Worm (Caenorhabditis elegans) whole organism, L4/young adult: ENCODE data around the gene M176.10.

Experiments used
- W03F9.2 ChIP-seq: fragments of 150-350 bp; optimal IDR thresholded peaks from 2 replicates; lab custom pipeline; 2014; ENCODE audit warnings: missing biosample characterization, missing genetic modification characterization
- dao-5 ChIP-seq: sonication (generic microtip); optimal IDR thresholded peaks from 2 replicates; lab custom pipeline; 2016; ENCODE audit warnings: missing genotype, missing genetic modification characterization, moderate library complexity, missing compliant biosample characterization
- him-1 ChIP-seq: sonication (generic microtip); optimal IDR thresholded peaks from 2 replicates; lab custom pipeline; 2016; ENCODE audit warnings: missing genotype, missing genetic modification reagents, missing genetic modification characterization, missing compliant biosample characterization

DNA sequence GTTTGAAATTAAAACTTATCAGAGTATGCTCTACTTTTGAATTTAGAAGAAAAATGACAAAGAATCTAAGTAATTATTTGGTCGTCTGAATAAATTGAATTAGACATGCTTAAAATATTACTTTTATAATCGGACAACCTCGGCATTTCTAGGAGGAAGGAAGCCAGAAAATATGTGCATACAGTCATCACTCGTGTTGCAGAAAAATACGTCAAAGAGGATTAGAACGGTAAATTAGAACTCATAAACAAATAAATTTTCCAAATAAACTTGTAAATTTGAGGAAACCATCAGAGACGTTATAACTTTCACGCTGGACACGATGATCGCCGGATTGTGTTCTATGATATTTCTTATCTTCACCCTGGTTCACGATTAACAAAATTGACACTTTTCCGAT, 28.3 kb upstream of the M176.10 start, which contains the start of gene chil-19:
- TF ChIP-seq him-1 (tag; lab: Kevin White, UChicago) (no peak), dao-5 (tag; lab: Kevin White, UChicago) (no peak), W03F9.2 (tag; lab: Kevin White, UChicago) (no peak)
